Fruit fly (Drosophila melanogaster) whole organism, prepupa: Measurements from ENCODE around the gene Osi5.

Source experiments
- Blimp-1 ChIP-seq: fragments of 200-800 bp; sonication (Bioruptor generic); optimal IDR thresholded peaks from 3 replicates; lab custom pipeline; 2017; ENCODE audit warnings: missing biosample characterization, missing genetic modification characterization, mild to moderate bottlenecking, moderate library complexity, missing genetic modification reagents
- CG10631 ChIP-seq: fragments of 200-800 bp; sonication (Bioruptor generic); optimal IDR thresholded peaks from 2 replicates; lab custom pipeline; 2016; ENCODE audit warnings: missing biosample characterization, missing genetic modification characterization
- CG11294 ChIP-seq: fragments of 200-800 bp; sonication (Bioruptor generic); IDR thresholded peaks from 2 replicates; pipeline ENCODE4 v1.3.6; 2022; ENCODE audit warnings: missing biosample characterization, missing genetic modification characterization
- CG11762 ChIP-seq: fragments of 200-800 bp; sonication (Bioruptor generic); optimal IDR thresholded peaks from 3 replicates; lab custom pipeline; 2016; ENCODE audit warnings: missing biosample characterization, missing genetic modification characterization; ENCODE audit not compliant: insufficient read depth
- CG11902 ChIP-seq: fragments of 200-800 bp; sonication (Bioruptor generic); optimal IDR thresholded peaks from 3 replicates; lab custom pipeline; 2016; ENCODE audit warnings: missing biosample characterization, missing genetic modification characterization
- CG15336 ChIP-seq: fragments of 200-800 bp; sonication (Bioruptor generic); IDR thresholded peaks from 2 replicates; pipeline ENCODE4 v1.3.6; 2022; ENCODE audit warnings: missing biosample characterization, missing genetic modification characterization
- CG1621 ChIP-seq: fragments of 200-800 bp; sonication (Bioruptor generic); optimal IDR thresholded peaks from 3 replicates; lab custom pipeline; 2018; ENCODE audit warnings: missing biosample characterization, mild to moderate bottlenecking, missing genetic modification characterization
- CG16779 ChIP-seq: fragments of 200-800 bp; sonication (Bioruptor generic); optimal IDR thresholded peaks from 3 replicates; lab custom pipeline; 2017; ENCODE audit warnings: missing biosample characterization, mild to moderate bottlenecking, missing genetic modification characterization
- CG3032 ChIP-seq: fragments of 200-800 bp; optimal IDR thresholded peaks from 2 replicates; lab custom pipeline; 2019; ENCODE audit warnings: missing biosample characterization, mild to moderate bottlenecking, missing genetic modification characterization, moderate library complexity
- CG31627 ChIP-seq: fragments of 200-800 bp; sonication (Bioruptor generic); optimal IDR thresholded peaks from 3 replicates; lab custom pipeline; 2016; ENCODE audit warnings: missing biosample characterization, missing genetic modification characterization
- CG32006 ChIP-seq: fragments of 200-800 bp; sonication (Bioruptor generic); optimal IDR thresholded peaks from 3 replicates; lab custom pipeline; 2017; ENCODE audit warnings: missing biosample characterization, mild to moderate bottlenecking, missing genetic modification characterization
- CG3919 ChIP-seq: fragments of 200-800 bp; sonication (Bioruptor generic); optimal IDR thresholded peaks from 3 replicates; lab custom pipeline; 2016; ENCODE audit warnings: missing biosample characterization, missing genetic modification characterization
- CG4318 ChIP-seq: fragments of 200-800 bp; sonication (Bioruptor generic); optimal IDR thresholded peaks from 3 replicates; lab custom pipeline; 2017; ENCODE audit warnings: missing biosample characterization, mild to moderate bottlenecking, missing genetic modification characterization
- CG6163 ChIP-seq: fragments of 200-800 bp; sonication (Bioruptor generic); IDR thresholded peaks from 3 replicates; pipeline ENCODE4 v1.3.6; 2022; ENCODE audit warnings: missing biosample characterization, missing genetic modification characterization
- CG6276 ChIP-seq: fragments of 200-800 bp; sonication (Bioruptor generic); optimal IDR thresholded peaks from 2 replicates; lab custom pipeline; 2017; ENCODE audit warnings: missing biosample characterization, mild to moderate bottlenecking, missing genetic modification characterization
- CG6792 ChIP-seq: fragments of 200-800 bp; sonication (Bioruptor generic); optimal IDR thresholded peaks from 3 replicates; lab custom pipeline; 2016; ENCODE audit warnings: missing biosample characterization, missing genetic modification characterization
- CG6808 ChIP-seq: fragments of 200-800 bp; sonication (Bioruptor generic); optimal IDR thresholded peaks from 3 replicates; lab custom pipeline; 2017; ENCODE audit warnings: missing biosample characterization, missing genetic modification characterization, mild to moderate bottlenecking, moderate library complexity, missing genetic modification reagents
- CG6854 ChIP-seq: fragments of 200-800 bp; sonication (Bioruptor generic); optimal IDR thresholded peaks from 2 replicates; lab custom pipeline; 2017; ENCODE audit warnings: missing biosample characterization, mild to moderate bottlenecking, missing genetic modification characterization
- CG7368 ChIP-seq: fragments of 200-800 bp; sonication (Bioruptor generic); optimal IDR thresholded peaks from 3 replicates; lab custom pipeline; 2016; ENCODE audit warnings: missing biosample characterization, missing genetic modification characterization
- CG8119 ChIP-seq: fragments of 200-800 bp; sonication (Bioruptor generic); IDR thresholded peaks from 3 replicates; pipeline ENCODE4 v1.3.6; 2022; ENCODE audit warnings: missing biosample characterization, missing genetic modification characterization
- CG8319 ChIP-seq: fragments of 200-800 bp; sonication (Bioruptor generic); optimal IDR thresholded peaks from 3 replicates; lab custom pipeline; 2016; ENCODE audit warnings: missing biosample characterization, missing genetic modification characterization
- CG9139 ChIP-seq: fragments of 200-800 bp; sonication (Bioruptor generic); optimal IDR thresholded peaks from 3 replicates; lab custom pipeline; 2017; ENCODE audit warnings: missing biosample characterization, mild to moderate bottlenecking, missing genetic modification characterization
- Eip75B ChIP-seq: fragments of 200-800 bp; sonication (Bioruptor generic); optimal IDR thresholded peaks from 3 replicates; lab custom pipeline; 2016; ENCODE audit warnings: missing biosample characterization, missing genetic modification characterization
- Eip93F ChIP-seq: fragments of 200-800 bp; sonication (Bioruptor generic); optimal IDR thresholded peaks from 2 replicates; lab custom pipeline; 2016; ENCODE audit warnings: missing biosample characterization, mild to moderate bottlenecking, missing genetic modification characterization
- Ets21C ChIP-seq: fragments of 200-800 bp; sonication (Bioruptor generic); optimal IDR thresholded peaks from 3 replicates; lab custom pipeline; 2016; ENCODE audit warnings: missing biosample characterization, missing genetic modification characterization
- Gug ChIP-seq: fragments of 200-800 bp; sonication (Bioruptor generic); IDR thresholded peaks from 2 replicates; pipeline ENCODE4 v1.3.6; 2022; ENCODE audit warnings: missing biosample characterization, missing genetic modification characterization
- Hr38 ChIP-seq: sonication (Bioruptor generic); optimal IDR thresholded peaks from 2 replicates; lab custom pipeline; 2016; ENCODE audit warnings: missing biosample characterization, missing genetic modification characterization
- Hr39 ChIP-seq: fragments of 200-800 bp; sonication (Bioruptor generic); optimal IDR thresholded peaks from 2 replicates; lab custom pipeline; 2016; ENCODE audit warnings: missing biosample characterization, missing genetic modification characterization
- Hr4 ChIP-seq: fragments of 200-800 bp; sonication (Bioruptor generic); optimal IDR thresholded peaks from 3 replicates; lab custom pipeline; 2016; ENCODE audit warnings: missing biosample characterization, missing genetic modification characterization
- Lpt ChIP-seq: fragments of 200-800 bp; sonication (Bioruptor generic); optimal IDR thresholded peaks from 3 replicates; lab custom pipeline; 2016; ENCODE audit warnings: missing biosample characterization, missing genetic modification characterization
- Met ChIP-seq: fragments of 200-800 bp; sonication (Bioruptor generic); optimal IDR thresholded peaks from 3 replicates; lab custom pipeline; 2016; ENCODE audit warnings: missing biosample characterization, missing genetic modification characterization
- OdsH ChIP-seq: fragments of 200-800 bp; sonication (Bioruptor generic); optimal IDR thresholded peaks from 3 replicates; lab custom pipeline; 2016; ENCODE audit warnings: missing biosample characterization, missing genetic modification characterization
- Smox ChIP-seq: fragments of 200-800 bp; sonication (Bioruptor generic); optimal IDR thresholded peaks from 3 replicates; lab custom pipeline; 2016; ENCODE audit warnings: missing biosample characterization, missing genetic modification characterization
- Sox102F ChIP-seq: fragments of 200-800 bp; sonication (Bioruptor generic); optimal IDR thresholded peaks from 2 replicates; lab custom pipeline; 2016; ENCODE audit warnings: missing biosample characterization, mild to moderate bottlenecking, missing genetic modification characterization
- Sox14 ChIP-seq: fragments of 200-800 bp; sonication (Bioruptor generic); optimal IDR thresholded peaks from 3 replicates; lab custom pipeline; 2016; ENCODE audit warnings: missing biosample characterization, missing genetic modification characterization
- Sox15 ChIP-seq: fragments of 200-800 bp; sonication (Bioruptor generic); optimal IDR thresholded peaks from 3 replicates; lab custom pipeline; 2016; ENCODE audit warnings: missing biosample characterization, missing genetic modification characterization
- achi ChIP-seq: fragments of 200-800 bp; sonication (Bioruptor generic); optimal IDR thresholded peaks from 3 replicates; lab custom pipeline; 2016; ENCODE audit warnings: missing biosample characterization, missing genetic modification characterization
- acj6 ChIP-seq: fragments of 200-800 bp; sonication (Bioruptor generic); optimal IDR thresholded peaks from 3 replicates; lab custom pipeline; 2016; ENCODE audit warnings: missing biosample characterization, missing genetic modification characterization
- cyc ChIP-seq: fragments of 200-800 bp; sonication (Bioruptor generic); optimal IDR thresholded peaks from 3 replicates; lab custom pipeline; 2016; ENCODE audit warnings: missing biosample characterization, missing genetic modification characterization
- dac ChIP-seq: fragments of 200-800 bp; sonication (Bioruptor generic); optimal IDR thresholded peaks from 2 replicates; lab custom pipeline; 2017; ENCODE audit warnings: missing biosample characterization, mild to moderate bottlenecking, missing genetic modification characterization
- dsx ChIP-seq: fragments of 200-800 bp; optimal IDR thresholded peaks from 3 replicates; lab custom pipeline; 2019; ENCODE audit warnings: missing biosample characterization, mild to moderate bottlenecking, missing genetic modification characterization, moderate library complexity; ENCODE audit not compliant: poor library complexity, severe bottlenecking
- eg ChIP-seq: fragments of 200-800 bp; sonication (Bioruptor generic); IDR thresholded peaks from 3 replicates; pipeline ENCODE4 v1.3.6; 2022; ENCODE audit warnings: missing biosample characterization, missing genetic modification characterization
- fd59A ChIP-seq: fragments of 200-800 bp; sonication (Bioruptor generic); optimal IDR thresholded peaks from 2 replicates; lab custom pipeline; 2017; ENCODE audit warnings: missing biosample characterization, mild to moderate bottlenecking, missing genetic modification characterization, missing genetic modification reagents
- fd85E ChIP-seq: fragments of 200-800 bp; sonication (Bioruptor generic); optimal IDR thresholded peaks from 3 replicates; lab custom pipeline; 2016; ENCODE audit warnings: missing biosample characterization, missing genetic modification characterization
- lz ChIP-seq: fragments of 200-800 bp; sonication (Bioruptor generic); optimal IDR thresholded peaks from 3 replicates; lab custom pipeline; 2016; ENCODE audit warnings: missing biosample characterization, missing genetic modification characterization
- net ChIP-seq: fragments of 200-800 bp; sonication (Bioruptor generic); optimal IDR thresholded peaks from 3 replicates; lab custom pipeline; 2016; ENCODE audit warnings: missing biosample characterization, missing genetic modification characterization
- salr ChIP-seq, 2 experiments: fragments of 200-800 bp; sonication (Bioruptor generic); optimal IDR thresholded peaks; 3 replicates each; lab custom pipeline; 2016 to 2018; ENCODE audit warnings: missing biosample characterization in 2 of 2, missing genetic modification characterization in 2 of 2, mild to moderate bottlenecking in 1 of 2
- ss ChIP-seq, 2 experiments: fragments of 200-800 bp; sonication (Bioruptor generic); optimal IDR thresholded peaks; 2 replicates in 1 of 2; 3 replicates in 1 of 2; lab custom pipeline; 2017 to 2018; ENCODE audit warnings: mild to moderate bottlenecking in 2 of 2, missing biosample characterization in 2 of 2, missing genetic modification characterization in 2 of 2, moderate library complexity in 1 of 2
- svp ChIP-seq: fragments of 200-800 bp; sonication (Bioruptor generic); peaks from one replicate; lab custom pipeline; 2016; ENCODE audit warnings: missing biosample characterization, missing genetic modification characterization
- topi ChIP-seq: fragments of 200-800 bp; sonication (Bioruptor generic); optimal IDR thresholded peaks from 3 replicates; lab custom pipeline; 2016; ENCODE audit warnings: missing biosample characterization, missing genetic modification characterization
- vri ChIP-seq: fragments of 200-800 bp; sonication (Bioruptor generic); optimal IDR thresholded peaks from 3 replicates; lab custom pipeline; 2016; ENCODE audit warnings: missing biosample characterization, mild to moderate bottlenecking, missing genetic modification characterization

Gene Osi5

DNA sequence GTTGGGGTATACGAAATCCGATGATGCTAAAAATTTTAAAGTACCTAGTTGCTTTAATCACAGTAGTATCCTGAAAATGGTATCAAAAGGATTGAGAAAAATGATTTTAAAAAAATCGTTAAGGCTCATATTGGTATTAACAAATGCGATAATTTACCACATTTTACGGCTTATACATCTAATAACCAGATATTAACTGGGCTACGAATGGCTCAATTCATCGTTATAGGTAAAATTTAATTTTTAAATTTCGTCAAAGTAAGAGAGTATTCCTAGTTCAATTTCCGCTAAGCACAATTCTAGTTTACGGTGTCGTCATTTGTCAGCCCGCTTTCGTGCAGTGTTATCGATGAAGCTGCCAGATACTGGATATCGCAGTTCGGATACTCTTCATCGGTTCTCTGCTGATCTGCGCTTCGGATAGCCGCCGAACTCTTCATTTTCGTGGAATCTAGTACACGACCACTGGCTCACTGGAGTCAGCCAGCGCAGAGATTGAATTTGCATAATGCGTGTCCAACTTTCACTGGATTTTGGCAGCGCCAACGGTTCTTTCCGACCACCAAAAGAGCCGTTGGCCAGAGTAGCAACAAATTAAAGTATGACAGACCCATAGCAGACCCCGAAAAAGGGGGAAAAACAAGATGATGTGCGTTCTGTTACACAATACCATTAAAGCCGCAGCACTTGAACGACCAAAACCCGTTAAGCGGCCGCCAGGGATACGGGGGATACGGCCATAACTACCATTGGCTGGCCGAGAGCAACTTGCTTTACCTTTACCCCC is 1.9 kb downstream of the Osi5 start:
- TF ChIP-seq Ets21C (no peak), CG11902 (GFP tag; lab: Kevin White, UChicago) (peak; percentile 48), Eip93F (no peak), Met (GFP tag; lab: Kevin White, UChicago) (peak; percentile 8), dsx (GFP tag; lab: Kevin White, UChicago) (no peak), CG15336 (GFP tag; lab: Robert Waterston, UW) (peak; percentile 31; the same call in 1 of the 2 replicates), Eip75B (GFP tag; lab: Kevin White, UChicago) (peak; percentile 34), CG11294 (GFP tag; lab: Robert Waterston, UW) (no peak), Sox15 (GFP tag; lab: Kevin White, UChicago) (peak; percentile 40), CG6808 (no peak), Sox102F (GFP tag; lab: Kevin White, UChicago) (peak; percentile 12), eg (GFP tag; lab: Robert Waterston, UW) (no peak), acj6 (peak; percentile 52), Blimp-1 (GFP tag; lab: Kevin White, UChicago) (peak; percentile 72), achi (peak; percentile 44), OdsH (GFP tag; lab: Kevin White, UChicago) (peak; percentile 60), salr (GFP tag; optimal IDR thresholded peaks at IDR 0.05; lab: Kevin White, UChicago) (peak in 1 of 2 experiments; percentile 32), svp (GFP tag; lab: Kevin White, UChicago) (peak; percentile 37), CG4318 (GFP tag; lab: Kevin White, UChicago) (peak; percentile 60), CG3919 (peak; percentile 41), CG7368 (GFP tag; lab: Kevin White, UChicago) (no peak), CG6276 (GFP tag; lab: Kevin White, UChicago) (no peak), Hr4 (GFP tag; lab: Kevin White, UChicago) (peak; percentile 56), Smox (GFP tag; lab: Kevin White, UChicago) (no peak), fd85E (no peak), CG31627 (no peak), CG11762 (no peak), ss (GFP tag; optimal IDR thresholded peaks at IDR 0.05; lab: Kevin White, UChicago) (no peak), dac (peak; percentile 68), CG8119 (GFP tag; lab: Robert Waterston, UW) (no peak), Gug (GFP tag; lab: Robert Waterston, UW) (no peak), CG32006 (peak; percentile 86), CG6792 (peak; percentile 46), CG6854 (GFP tag; lab: Kevin White, UChicago) (peak; percentile 24), vri (no peak), cyc (GFP tag; lab: Kevin White, UChicago) (no peak), Lpt (no peak), CG3032 (tag; lab: Kevin White, UChicago) (no peak), CG1621 (tag; lab: Kevin White, UChicago) (no peak), CG8319 (no peak), net (GFP tag; lab: Kevin White, UChicago) (peak; percentile 7), fd59A (no peak), Hr39 (no peak), CG9139 (GFP tag; lab: Kevin White, UChicago) (no peak), CG6163 (no peak), Sox14 (GFP tag; lab: Kevin White, UChicago) (peak; percentile 9), lz (no peak), CG16779 (no peak), CG10631 (GFP tag; lab: Kevin White, UChicago) (peak; percentile 18), topi (GFP tag; lab: Kevin White, UChicago) (peak; percentile 0), Hr38 (no peak)
